Worm (Caenorhabditis elegans): ENCODE measurements around the gene irld-2.
A peak's percentile ranks its signal among the peaks of the same experiment; 100 is the strongest.

Gene irld-2

ce11 chrX:13379072-13379471 is 15.8 kb downstream of the irld-2 start:
- TF ChIP-seq odd-2 (tag; optimal IDR thresholded peaks at IDR 0.05) (no peak), dve-1 (tag; optimal IDR thresholded peaks at IDR 0.05) (no peak), hlh-30 (tag; optimal IDR thresholded peaks at IDR 0.05; ENCODE audit: insufficient read depth) (no peak), C08G9.2 (tag; optimal IDR thresholded peaks at IDR 0.05) (no peak), ceh-22 (tag; optimal IDR thresholded peaks at IDR 0.05) (no peak), ceh-9 (tag; optimal IDR thresholded peaks at IDR 0.05) (no peak), ceh-45 (GFP tag; IDR thresholded peaks at IDR 0.05) (no peak), hlh-13 (GFP tag; optimal IDR thresholded peaks at IDR 0.05) (no peak), sdc-2 (tag; optimal IDR thresholded peaks at IDR 0.05) (no peak)

ce11 chrX:13376851-13377250 is 18.0 kb downstream of the irld-2 start, which contains the start of the genes C49F8.14 and gem-1:
Gene C49F8.14, minus strand, starts transcription at chrX:13376949.
Gene gem-1, minus strand, starts transcription at chrX:13376992.
- TF ChIP-seq ceh-22 (tag; optimal IDR thresholded peaks at IDR 0.05) (no peak), hlh-30 (tag; optimal IDR thresholded peaks at IDR 0.05; ENCODE audit: insufficient read depth) (no peak), sox-4 (tag; optimal IDR thresholded peaks at IDR 0.05) (no peak), dmd-4 (tag; optimal IDR thresholded peaks at IDR 0.05; ENCODE audit: borderline replicate concordance) (no peak), pqm-1 (tag; optimal IDR thresholded peaks at IDR 0.05) (no peak), nhr-232 (tag; optimal IDR thresholded peaks at IDR 0.05) (no peak), fkh-10 (GFP tag; optimal IDR thresholded peaks at IDR 0.05) (no peak), Y22D7AL.16 (tag; optimal IDR thresholded peaks at IDR 0.05) (no peak), unc-86 (tag; optimal IDR thresholded peaks at IDR 0.05) (no peak), C38D4.7 (GFP tag; optimal IDR thresholded peaks at IDR 0.05) (no peak), pha-4 (tag; optimal IDR thresholded peaks at IDR 0.05) (no peak), dve-1 (tag; optimal IDR thresholded peaks at IDR 0.05) (no peak), ceh-48 (tag; optimal IDR thresholded peaks at IDR 0.05) (no peak), ceh-14 (tag; optimal IDR thresholded peaks at IDR 0.05) (no peak), K02D7.2 (tag; optimal IDR thresholded peaks at IDR 0.05) (no peak), gmeb-2 (tag; optimal IDR thresholded peaks at IDR 0.05) (no peak), ztf-16 (tag; optimal IDR thresholded peaks at IDR 0.05) (no peak)

ce11 chrX:13376185-13376584 is 18.7 kb downstream of the irld-2 start:
- no peak for TF ChIP-seq ceh-22 (tag; optimal IDR thresholded peaks at IDR 0.05)
- no peak for TF ChIP-seq pha-4 (tag; optimal IDR thresholded peaks at IDR 0.05)
- TF ChIP-seq syd-9 (tag; optimal IDR thresholded peaks at IDR 0.05), result no peak
- TF ChIP-seq eyg-1 (tag; optimal IDR thresholded peaks at IDR 0.05), result no peak
- no peak for TF ChIP-seq elt-4 (tag; optimal IDR thresholded peaks at IDR 0.05)
- no peak for TF ChIP-seq ceh-18 (tag; optimal IDR thresholded peaks at IDR 0.05)

- TF ChIP-seq elt-2 (tag; optimal IDR thresholded peaks at IDR 0.05) (peak; percentile 14), dve-1 (tag; optimal IDR thresholded peaks at IDR 0.05) (no peak)
These were observed 26.6 kb downstream of the irld-2 start for ce11 chrX:13368283-13368682.

- no peak for TF ChIP-seq ceh-48 (tag; optimal IDR thresholded peaks at IDR 0.05)
- TF ChIP-seq unc-86 (tag; optimal IDR thresholded peaks at IDR 0.05), result no peak
- TF ChIP-seq ama-1 (optimal IDR thresholded peaks at IDR 0.05), result no peak
- no peak for TF ChIP-seq ceh-18 (tag; optimal IDR thresholded peaks at IDR 0.05)
- no peak for TF ChIP-seq ceh-31 (tag; optimal IDR thresholded peaks at IDR 0.05)
- TF ChIP-seq unc-42 (tag; optimal IDR thresholded peaks at IDR 0.05), result no peak
- TF ChIP-seq Y22D7AL.16 (tag; optimal IDR thresholded peaks at IDR 0.05), result no peak
- no peak for TF ChIP-seq tbx-2 (tag; optimal IDR thresholded peaks at IDR 0.05)
These were observed 27.9 kb downstream of the irld-2 start for ce11 chrX:13366955-13367354.

ce11 chrX:13364897-13365296 is 30.0 kb downstream of the irld-2 start, which contains the start of gene C49F8.1:
Gene C49F8.1, minus strand, starts transcription at chrX:13364997.
- TF ChIP-seq elt-2 (tag; optimal IDR thresholded peaks at IDR 0.05), result no peak
- TF ChIP-seq sdc-2 (tag; optimal IDR thresholded peaks at IDR 0.05), result no peak
- no peak for TF ChIP-seq ceh-31 (tag; optimal IDR thresholded peaks at IDR 0.05)
- TF ChIP-seq hlh-15 (tag; optimal IDR thresholded peaks at IDR 0.05), result no peak
- no peak for TF ChIP-seq hlh-6 (tag; optimal IDR thresholded peaks at IDR 0.05)
- TF ChIP-seq nfya-1 (tag; optimal IDR thresholded peaks at IDR 0.05), result no peak
- no peak for TF ChIP-seq ceh-19 (GFP tag; optimal IDR thresholded peaks at IDR 0.05)
- TF ChIP-seq eyg-1 (tag; optimal IDR thresholded peaks at IDR 0.05), result no peak
- no peak for TF ChIP-seq K09A11.1 (tag; optimal IDR thresholded peaks at IDR 0.05; ENCODE audit: insufficient read depth)
- no peak for TF ChIP-seq C38D4.7 (GFP tag; optimal IDR thresholded peaks at IDR 0.05)
- TF ChIP-seq pros-1 (tag; optimal IDR thresholded peaks at IDR 0.05), result no peak
- TF ChIP-seq ceh-30 (tag; optimal IDR thresholded peaks at IDR 0.05), result no peak
- no peak for TF ChIP-seq odd-2 (tag; optimal IDR thresholded peaks at IDR 0.05)
- no peak for TF ChIP-seq ztf-16 (tag; optimal IDR thresholded peaks at IDR 0.05)
- no peak for TF ChIP-seq pha-4 (tag; optimal IDR thresholded peaks at IDR 0.05)
- TF ChIP-seq lin-11 (tag; optimal IDR thresholded peaks at IDR 0.05), result no peak
- no peak for TF ChIP-seq ets-4 (tag; optimal IDR thresholded peaks at IDR 0.05)
- TF ChIP-seq npax-4 (tag; optimal IDR thresholded peaks at IDR 0.05), result no peak
- no peak for TF ChIP-seq pag-3 (tag; optimal IDR thresholded peaks at IDR 0.05; ENCODE audit: borderline replicate concordance)
